Worm (Caenorhabditis elegans) whole organism, L2 larva: Measurements from ENCODE around the gene fip-3.

Source experiments
- R02D3.7 ChIP-seq: fragments of 150-350 bp; optimal IDR thresholded peaks from 2 replicates; lab custom pipeline; 2014; ENCODE audit warnings: missing biosample characterization, missing genetic modification characterization
- Y55F3AM.14 ChIP-seq: fragments of 200-800 bp; sonication (Bioruptor generic); optimal IDR thresholded peaks from 2 replicates; lab custom pipeline; 2018; ENCODE audit warnings: mild to moderate bottlenecking, missing genetic modification characterization, missing compliant biosample characterization
- ZK546.5 ChIP-seq: sonication (generic microtip); optimal IDR thresholded peaks from 2 replicates; lab custom pipeline; 2017; ENCODE audit warnings: missing biosample characterization, missing genetic modification characterization
- alr-1 ChIP-seq: fragments of 150-350 bp; optimal IDR thresholded peaks from 2 replicates; lab custom pipeline; 2014; ENCODE audit warnings: missing biosample characterization, missing genetic modification characterization
- blmp-1 ChIP-seq: sonication (generic microtip); optimal IDR thresholded peaks from 2 replicates; lab custom pipeline; 2017; ENCODE audit warnings: missing genetic modification characterization, mild to moderate bottlenecking, missing compliant biosample characterization, antibody characterized with exemption, moderate library complexity; ENCODE audit not compliant: insufficient read depth
- ceh-16 ChIP-seq: fragments of 150-350 bp; optimal IDR thresholded peaks from 2 replicates; lab custom pipeline; 2014; ENCODE audit warnings: missing biosample characterization, missing genetic modification characterization
- crh-2 ChIP-seq: sonication (generic microtip); optimal IDR thresholded peaks from 2 replicates; lab custom pipeline; 2017; ENCODE audit warnings: missing biosample characterization, missing genetic modification characterization
- dmd-4 ChIP-seq: sonication (generic microtip); optimal IDR thresholded peaks from 2 replicates; lab custom pipeline; 2017; ENCODE audit warnings: missing biosample characterization, missing genetic modification characterization
- egl-27 ChIP-seq: sonication (generic microtip); optimal IDR thresholded peaks from 3 replicates; lab custom pipeline; 2017; ENCODE audit warnings: missing biosample characterization, missing genetic modification reagents, missing genetic modification characterization
- elt-1 ChIP-seq: fragments of 150-350 bp; optimal IDR thresholded peaks from 2 replicates; lab custom pipeline; 2014; ENCODE audit warnings: missing biosample characterization, missing genetic modification characterization
- fos-1 ChIP-seq: fragments of 150-350 bp; optimal IDR thresholded peaks from 2 replicates; lab custom pipeline; 2014; ENCODE audit warnings: missing biosample characterization, missing genetic modification characterization
- gmeb-1 ChIP-seq: fragments of 150-350 bp; optimal IDR thresholded peaks from 2 replicates; lab custom pipeline; 2014; ENCODE audit warnings: missing biosample characterization, missing genetic modification characterization
- lin-11 ChIP-seq: fragments of 150-350 bp; sonication (generic microtip); optimal IDR thresholded peaks from 2 replicates; lab custom pipeline; 2014; ENCODE audit warnings: missing biosample characterization, missing genetic modification characterization, inconsistent platforms, mixed read lengths
- lsy-2 ChIP-seq, 2 experiments: fragments of 150-350 bp in 1 of 2; sonication (generic microtip) in 1 of 2; optimal IDR thresholded peaks; 2 replicates each; lab custom pipeline; 2014 to 2017; ENCODE audit warnings: missing biosample characterization in 2 of 2, missing genetic modification characterization in 2 of 2
- mbf-1 ChIP-seq: sonication (generic microtip); optimal IDR thresholded peaks from 2 replicates; lab custom pipeline; 2017; ENCODE audit warnings: missing biosample characterization, missing genetic modification characterization
- nhr-10 ChIP-seq: sonication (generic microtip); optimal IDR thresholded peaks from 2 replicates; lab custom pipeline; 2017; ENCODE audit warnings: missing biosample characterization, missing genetic modification characterization
- nhr-11 ChIP-seq: fragments of 150-350 bp; optimal IDR thresholded peaks from 2 replicates; lab custom pipeline; 2014; ENCODE audit warnings: missing biosample characterization, missing genetic modification characterization
- nhr-12 ChIP-seq: fragments of 150-350 bp; optimal IDR thresholded peaks from 2 replicates; lab custom pipeline; 2014; ENCODE audit warnings: missing biosample characterization, missing genetic modification characterization
- nhr-129 ChIP-seq: fragments of 150-350 bp; optimal IDR thresholded peaks from 2 replicates; lab custom pipeline; 2014; ENCODE audit warnings: missing biosample characterization, missing genetic modification characterization
- nhr-21 ChIP-seq: fragments of 150-350 bp; optimal IDR thresholded peaks from 2 replicates; lab custom pipeline; 2014; ENCODE audit warnings: missing biosample characterization, missing genetic modification characterization
- nhr-23 ChIP-seq: fragments of 150-350 bp; optimal IDR thresholded peaks from 2 replicates; lab custom pipeline; 2014; ENCODE audit warnings: missing biosample characterization, missing genetic modification reagents, missing genetic modification characterization
- nhr-25 ChIP-seq: fragments of 150-350 bp; sonication (generic microtip); optimal IDR thresholded peaks from 3 replicates; lab custom pipeline; 2014; ENCODE audit warnings: missing biosample characterization, missing genetic modification characterization
- nhr-6 ChIP-seq: fragments of 150-350 bp; optimal IDR thresholded peaks from 2 replicates; lab custom pipeline; 2014; ENCODE audit warnings: missing biosample characterization, missing genetic modification characterization
- peb-1 ChIP-seq: fragments of 150-350 bp; optimal IDR thresholded peaks from 2 replicates; lab custom pipeline; 2014; ENCODE audit warnings: missing biosample characterization, missing genetic modification characterization
- sem-4 ChIP-seq: fragments of 150-350 bp; optimal IDR thresholded peaks from 2 replicates; lab custom pipeline; 2014; ENCODE audit warnings: missing biosample characterization, missing genetic modification reagents, missing genetic modification characterization
- sma-3 ChIP-seq: sonication (generic microtip); optimal IDR thresholded peaks from 2 replicates; lab custom pipeline; 2016; ENCODE audit warnings: missing genetic modification reagents, missing genetic modification characterization, missing compliant biosample characterization
- sma-9 ChIP-seq, 2 experiments: fragments of 150-350 bp in 1 of 2; sonication (generic microtip) in 1 of 2; optimal IDR thresholded peaks; 2 replicates each; lab custom pipeline; 2014 to 2016; ENCODE audit warnings: missing genetic modification characterization in 2 of 2, mild to moderate bottlenecking in 1 of 2, missing biosample characterization in 1 of 2, missing compliant biosample characterization in 1 of 2, missing genetic modification reagents in 1 of 2, moderate library complexity in 1 of 2
- snpc-4 ChIP-seq: fragments of 150-350 bp; optimal IDR thresholded peaks from 2 replicates; lab custom pipeline; 2014; ENCODE audit warnings: missing biosample characterization, missing genetic modification characterization
- zag-1 ChIP-seq: fragments of 150-350 bp; optimal IDR thresholded peaks from 2 replicates; lab custom pipeline; 2014; ENCODE audit warnings: missing biosample characterization, missing genetic modification characterization
- ztf-1 ChIP-seq: fragments of 200-800 bp; sonication (Bioruptor generic); conservative IDR thresholded peaks from 2 replicates; pipeline ENCODE4 v1.3.6; 2022; ENCODE audit warnings: missing genetic modification characterization, missing compliant biosample characterization
- ztf-11 ChIP-seq: sonication (generic microtip); optimal IDR thresholded peaks from 2 replicates; lab custom pipeline; 2017; ENCODE audit warnings: missing biosample characterization, missing genetic modification characterization

fip-3 gene

DNA sequence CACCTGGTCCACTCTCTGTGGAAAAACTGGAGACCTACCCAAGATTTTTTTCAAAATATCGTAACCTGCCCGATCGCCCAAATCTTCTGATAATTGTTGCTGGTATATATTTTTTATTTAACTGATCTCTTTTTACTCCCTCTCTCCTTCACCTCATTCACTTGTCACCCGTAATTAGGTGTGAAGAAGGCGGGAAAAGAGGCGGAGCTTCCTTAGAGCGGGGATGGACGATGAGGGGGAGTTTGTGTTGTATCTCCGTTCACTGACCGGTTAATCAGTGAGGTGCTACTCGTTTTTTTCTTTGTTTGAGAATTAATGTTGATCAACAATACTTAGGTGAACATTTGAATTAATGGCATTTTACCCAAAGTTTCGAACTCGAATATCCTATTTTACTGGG is 33.1 kb upstream of the fip-3 start, which contains the start of gene ceh-16:
ceh-16 (plus strand) TSS at position 301 of the 400 bp plus-strand sequence.
- TF ChIP-seq zag-1 (tag; lab: Kevin White, UChicago) (no peak), peb-1 (no peak), Y55F3AM.14 (no peak), gmeb-1 (tag; lab: Kevin White, UChicago) (no peak), nhr-23 (tag; lab: Kevin White, UChicago) (no peak), crh-2 (tag; lab: Kevin White, UChicago) (no peak)

DNA sequence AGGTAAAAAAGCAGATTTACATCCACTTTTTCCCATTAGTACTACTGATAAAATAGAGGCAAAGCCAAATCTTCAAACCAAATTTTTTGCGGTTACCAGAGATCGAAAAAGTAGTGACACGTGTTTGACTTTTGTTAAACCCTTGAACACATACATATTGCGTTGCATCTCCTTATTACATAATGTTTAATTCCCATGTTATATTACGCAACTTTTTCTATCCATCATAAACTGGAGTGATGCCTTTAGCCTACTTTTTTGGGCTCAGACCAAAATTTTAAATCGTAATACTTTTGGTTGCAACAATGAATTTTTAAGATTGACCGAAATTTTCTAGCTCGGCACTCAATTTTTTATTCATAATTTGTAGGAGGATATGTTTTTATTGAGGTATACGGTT is 32.7 kb upstream of the fip-3 start:
- TF ChIP-seq lin-11 (tag; lab: Kevin White, UChicago): no peak
- TF ChIP-seq nhr-10 (tag; lab: Kevin White, UChicago): no peak
- no peak for TF ChIP-seq alr-1
- TF ChIP-seq lsy-2 (tag; optimal IDR thresholded peaks at IDR 0.05; lab: Kevin White, UChicago): no peak
- no peak for TF ChIP-seq ztf-11 (tag; lab: Kevin White, UChicago)

DNA sequence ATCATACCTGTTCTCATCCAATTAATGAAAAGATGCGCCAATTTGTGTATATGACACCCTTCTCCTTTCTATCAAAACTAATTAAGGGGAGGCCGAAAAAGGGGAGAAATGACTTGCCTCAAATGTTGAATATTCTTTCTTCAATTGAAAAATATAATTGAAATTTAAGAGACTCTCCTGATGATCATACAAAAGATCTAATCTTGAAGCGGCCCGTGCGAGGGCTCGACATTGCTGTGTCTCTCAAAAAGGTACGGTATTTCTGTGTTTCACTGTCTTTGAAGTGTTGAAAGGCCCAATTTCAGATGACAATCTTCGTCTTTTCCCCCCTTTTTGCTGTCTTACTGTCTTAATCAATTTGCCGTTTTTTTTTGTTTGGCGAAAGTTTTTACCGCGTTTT is 31.7 kb upstream of the fip-3 start:
- no peak for TF ChIP-seq nhr-6 (tag; lab: Kevin White, UChicago)
- TF ChIP-seq nhr-25: peak; percentile 58
- no peak for TF ChIP-seq sma-9 (GFP tag; optimal IDR thresholded peaks at IDR 0.05; lab: Kevin White, UChicago)
- no peak for TF ChIP-seq sma-9 (tag; optimal IDR thresholded peaks at IDR 0.05; lab: Kevin White, UChicago)
- TF ChIP-seq ZK546.5 (tag; lab: Kevin White, UChicago): no peak
- TF ChIP-seq lsy-2 (tag; optimal IDR thresholded peaks at IDR 0.05; lab: Kevin White, UChicago): peak in 1 of 2 experiments; percentile 14

DNA sequence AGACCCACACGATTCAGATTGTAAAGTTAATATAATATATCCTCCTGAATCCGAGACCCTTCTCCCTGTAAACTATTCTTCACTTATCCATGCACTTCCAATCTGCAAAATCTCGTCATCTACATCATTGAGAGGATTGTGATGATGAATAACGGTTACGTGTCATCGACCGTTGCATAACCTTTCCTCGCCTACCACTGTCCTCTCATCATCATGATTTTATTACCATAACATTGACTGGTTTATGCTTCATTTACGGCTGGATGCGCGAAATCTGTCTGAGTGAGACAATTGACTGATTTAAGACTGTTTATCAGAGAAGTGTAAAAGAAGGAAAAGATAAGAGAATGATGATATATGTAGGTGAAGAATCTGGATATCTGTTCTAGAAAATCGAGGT is 31.0 kb upstream of the fip-3 start:
- no peak for TF ChIP-seq sem-4 (tag; lab: Kevin White, UChicago)
- no peak for TF ChIP-seq mbf-1
- TF ChIP-seq elt-1 (tag; lab: Kevin White, UChicago): no peak
- TF ChIP-seq nhr-129: no peak
- TF ChIP-seq ztf-11 (tag; lab: Kevin White, UChicago): no peak
- TF ChIP-seq sma-3 (GFP tag; lab: Kevin White, UChicago): no peak
- TF ChIP-seq blmp-1 (tag; lab: Kevin White, UChicago): no peak
- no peak for TF ChIP-seq ceh-16 (tag; lab: Kevin White, UChicago)
- TF ChIP-seq lin-11 (tag; lab: Kevin White, UChicago): no peak
- no peak for TF ChIP-seq R02D3.7 (tag; lab: Kevin White, UChicago)
- no peak for TF ChIP-seq dmd-4 (tag; lab: Kevin White, UChicago)
- no peak for TF ChIP-seq fos-1 (tag; lab: Kevin White, UChicago)
- no peak for TF ChIP-seq egl-27 (tag; lab: Kevin White, UChicago)
- TF ChIP-seq ZK546.5 (tag; lab: Kevin White, UChicago): no peak
- TF ChIP-seq peb-1: no peak
- TF ChIP-seq alr-1: no peak
- TF ChIP-seq ztf-1 (GFP tag; lab: Robert Waterston, UW): no peak
- no peak for TF ChIP-seq nhr-21
- TF ChIP-seq snpc-4 (tag; lab: Kevin White, UChicago): no peak
- no peak for TF ChIP-seq crh-2 (tag; lab: Kevin White, UChicago)

DNA sequence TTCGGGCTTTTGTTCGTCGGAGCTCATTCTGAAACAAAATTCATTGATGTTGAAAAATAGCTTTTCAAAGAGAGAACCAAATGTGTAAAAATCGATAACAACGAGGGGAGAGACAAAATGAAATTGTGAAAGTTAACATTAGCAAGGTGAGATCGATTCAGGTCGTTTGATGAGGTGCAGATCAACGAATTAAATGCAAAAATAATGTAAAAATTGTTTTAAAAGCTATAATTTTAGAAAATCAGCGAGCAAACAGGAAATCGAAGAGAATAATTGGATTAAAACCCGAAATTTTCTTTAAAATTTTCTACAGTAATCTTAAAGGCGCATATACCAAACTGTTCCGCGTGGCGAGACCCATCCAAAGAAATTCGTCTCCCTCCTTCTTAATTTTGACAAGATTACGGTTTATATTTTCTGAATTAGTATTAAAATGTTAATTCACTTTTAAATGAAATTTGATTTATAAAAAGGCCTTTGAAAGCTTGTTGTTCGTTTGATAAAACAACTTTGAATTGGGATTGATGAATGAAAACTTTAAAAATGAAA is 29.2 kb upstream of the fip-3 start, which contains the start of gene C13G5.2:
C13G5.2 (minus strand) TSS at position 51 of the 549 bp plus-strand sequence.
- no peak for TF ChIP-seq lin-11 (tag; lab: Kevin White, UChicago)
- no peak for TF ChIP-seq nhr-11 (tag; lab: Kevin White, UChicago)
- TF ChIP-seq R02D3.7 (tag; lab: Kevin White, UChicago): no peak
- no peak for TF ChIP-seq Y55F3AM.14
- TF ChIP-seq peb-1: no peak
- TF ChIP-seq snpc-4 (tag; lab: Kevin White, UChicago): no peak
- no peak for TF ChIP-seq nhr-129
- no peak for TF ChIP-seq nhr-23 (tag; lab: Kevin White, UChicago)
- TF ChIP-seq nhr-21: no peak
- no peak for TF ChIP-seq alr-1
- no peak for TF ChIP-seq nhr-12 (tag; lab: Kevin White, UChicago)

DNA sequence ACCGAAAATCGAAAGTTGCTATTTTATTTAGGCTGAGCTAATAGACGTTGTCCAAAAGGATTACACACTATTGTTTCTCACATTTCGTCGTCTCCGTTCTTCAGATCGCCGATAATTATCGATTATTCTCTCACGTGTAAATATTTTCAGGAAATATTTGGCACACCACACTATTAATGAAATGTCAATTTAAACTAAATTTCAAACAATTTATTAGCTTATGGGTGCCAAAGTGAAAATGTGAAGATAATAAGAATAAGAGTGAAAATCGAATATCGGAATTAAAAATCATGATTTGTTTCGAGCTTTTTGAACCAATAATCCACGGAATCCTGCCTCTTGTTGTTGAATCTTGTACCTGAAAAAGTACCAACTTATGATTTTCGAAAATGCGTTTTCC is 27.3 kb upstream of the fip-3 start, which contains the start of gene C06E1.11:
C06E1.11 (minus strand) TSS at position 101 of the 400 bp plus-strand sequence.
- no peak for TF ChIP-seq nhr-21
- TF ChIP-seq lin-11 (tag; lab: Kevin White, UChicago): no peak
